Fruit fly (Drosophila melanogaster): ENCODE results near the gene Ir10a.

Ir10a gene

dm6 chrX:11351351-11351750 is 40.3 kb upstream of the Ir10a start (continued):
- TF ChIP-seq CG11696 (GFP tag; IDR thresholded peaks at IDR 0.05) (peak; percentile 86), CG7987 (GFP tag; optimal IDR thresholded peaks at IDR 0.05) (peak; percentile 72), CG32772 (GFP tag; IDR thresholded peaks at IDR 0.05) (peak; percentile 95), Hsf (GFP tag; optimal IDR thresholded peaks at IDR 0.05) (peak; percentile 96), her (GFP tag; optimal IDR thresholded peaks at IDR 0.05) (peak; percentile 92), CG16815 (GFP tag; optimal IDR thresholded peaks at IDR 0.05) (peak; percentile 92), CG12942 (GFP tag; optimal IDR thresholded peaks at IDR 0.05) (peak; percentile 83), CG9876 (GFP tag; optimal IDR thresholded peaks at IDR 0.05) (peak; percentile 93), CkIIα-i1 (GFP tag; IDR thresholded peaks at IDR 0.05) (peak; percentile 72; the same call in 1 of the 2 replicates), CrebB (tag; optimal IDR thresholded peaks at IDR 0.05) (peak; percentile 92), CG3065 (GFP tag; optimal IDR thresholded peaks at IDR 0.05) (peak; percentile 68), CG12155 (GFP tag; optimal IDR thresholded peaks at IDR 0.05) (peak; percentile 88), luna (GFP tag; optimal IDR thresholded peaks at IDR 0.05) (peak; percentile 73), Awh (GFP tag; IDR thresholded peaks at IDR 0.05) (peak; percentile 95), Six4 (GFP tag; optimal IDR thresholded peaks at IDR 0.05) (peak; percentile 88), CG10543 (GFP tag; optimal IDR thresholded peaks at IDR 0.05) (peak; percentile 91), CG4730 (GFP tag; IDR thresholded peaks at IDR 0.05) (peak; percentile 89), CG5953 (GFP tag; IDR thresholded peaks at IDR 0.05) (peak; percentile 95), Ada2b (GFP tag; IDR thresholded peaks at IDR 0.05) (peak; percentile 96), Hey (tag; optimal IDR thresholded peaks at IDR 0.05) (peak; percentile 78), sd (tag; optimal IDR thresholded peaks at IDR 0.05) (peak; percentile 70), Sry-β (GFP tag; optimal IDR thresholded peaks at IDR 0.05) (peak; percentile 38), CG14860 (GFP tag; IDR thresholded peaks at IDR 0.05; ENCODE audit: partially characterized antibody) (no peak), CG14014 (GFP tag; IDR thresholded peaks at IDR 0.05) (peak; percentile 95), CG31365 (tag; optimal IDR thresholded peaks at IDR 0.05) (peak; percentile 78), gce (GFP tag; IDR thresholded peaks at IDR 0.05) (peak; percentile 93), MESR4 (GFP tag; optimal IDR thresholded peaks at IDR 0.05) (peak; percentile 12), E2f1 (GFP tag; IDR thresholded peaks at IDR 0.05) (peak; percentile 96), slou (GFP tag; optimal IDR thresholded peaks at IDR 0.05) (peak; percentile 74), ara (GFP tag; IDR thresholded peaks at IDR 0.05) (peak; percentile 93), Side (GFP tag; optimal IDR thresholded peaks at IDR 0.05) (peak; percentile 93), grn (GFP tag; optimal IDR thresholded peaks at IDR 0.05) (peak; percentile 34), CG5180 (GFP tag; optimal IDR thresholded peaks at IDR 0.05) (peak; percentile 85), cwo (GFP tag; optimal IDR thresholded peaks at IDR 0.05) (peak; percentile 87), CG11504 (tag; optimal IDR thresholded peaks at IDR 0.05) (peak; percentile 92), Nf-YA (GFP tag; IDR thresholded peaks at IDR 0.05) (peak; percentile 93), CG4854 (GFP tag; optimal IDR thresholded peaks at IDR 0.05) (peak; percentile 85), Sin3A (optimal IDR thresholded peaks at IDR 0.05) (no peak), knrl (GFP tag; IDR thresholded peaks at IDR 0.05; ENCODE audit: partially characterized antibody) (no peak), nau (GFP tag; optimal IDR thresholded peaks at IDR 0.05) (peak; percentile 87), CG18476 (GFP tag; optimal IDR thresholded peaks at IDR 0.05) (peak; percentile 85), so (GFP tag; IDR thresholded peaks at IDR 0.05) (peak; percentile 93), Dbx (GFP tag; IDR thresholded peaks at IDR 0.05) (peak; percentile 92), Max (GFP tag; optimal IDR thresholded peaks at IDR 0.05) (peak; percentile 85), Xrp1 (GFP tag; IDR thresholded peaks at IDR 0.05) (peak; percentile 94), Pdp1 (GFP tag; optimal IDR thresholded peaks at IDR 0.05) (peak; percentile 92 to 93), ATbp (GFP tag; optimal IDR thresholded peaks at IDR 0.05) (peak; percentile 93), Mes4 (GFP tag; optimal IDR thresholded peaks at IDR 0.05) (peak; percentile 88), Chrac-16 (GFP tag; optimal IDR thresholded peaks at IDR 0.05) (peak; percentile 93), kay (GFP tag; optimal IDR thresholded peaks at IDR 0.05) (peak; percentile 79), Hr3 (GFP tag; optimal IDR thresholded peaks at IDR 0.05) (peak; percentile 89), CHES-1-like (GFP tag; optimal IDR thresholded peaks at IDR 0.05) (peak; percentile 90)
